Worm (Caenorhabditis elegans): ENCODE measurements around the gene W03C9.8.

W03C9.8 gene

DNA sequence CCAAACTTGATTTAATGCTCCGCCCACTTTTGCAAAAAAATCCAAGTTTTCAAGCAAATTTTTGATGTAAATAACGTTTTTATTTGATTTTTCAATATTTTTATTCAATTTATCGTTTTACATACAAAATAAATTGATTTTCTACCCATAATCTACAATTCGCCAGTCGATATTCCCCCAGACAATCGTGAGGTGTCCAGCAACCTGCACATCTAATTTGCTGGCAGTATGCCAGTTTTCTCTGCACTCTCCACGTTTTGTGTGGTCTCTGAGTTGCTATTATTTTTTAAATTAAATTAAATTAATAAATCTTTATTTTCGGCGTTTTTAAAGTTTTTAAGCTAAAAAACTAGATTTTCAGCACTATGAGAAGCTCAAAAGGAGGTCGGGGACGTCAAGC, 31.6 kb downstream of the W03C9.8 start (continued):
- TF ChIP-seq nfya-1 (tag; optimal IDR thresholded peaks at IDR 0.05; ENCODE audit: borderline replicate concordance, insufficient read depth) (no peak), madf-6 (GFP tag; IDR thresholded peaks at IDR 0.05) (no peak; the same call in 1 of the 2 replicates), T26A5.8 (tag; optimal IDR thresholded peaks at IDR 0.05) (no peak), K11D2.4 (GFP tag; IDR thresholded peaks at IDR 0.05) (no peak), rcor-1 (GFP tag; IDR thresholded peaks at IDR 0.05) (no peak), repo-1 (tag; optimal IDR thresholded peaks at IDR 0.05) (peak; percentile 13), ccch-3 (GFP tag; optimal IDR thresholded peaks at IDR 0.05) (peak; percentile 65), C06A6.2 (GFP tag; conservative IDR thresholded peaks at IDR 0.05) (no peak), ZK185.1 (tag; optimal IDR thresholded peaks at IDR 0.05; ENCODE audit: poor library complexity, severe bottlenecking) (no peak), aptf-3 (GFP tag; IDR thresholded peaks at IDR 0.05) (no peak), attf-6 (GFP tag; IDR thresholded peaks at IDR 0.05) (no peak), madf-8 (GFP tag; conservative IDR thresholded peaks at IDR 0.05) (peak; percentile 80), efl-1 (GFP tag; optimal IDR thresholded peaks at IDR 0.05) (peak; percentile 55), tlf-1 (GFP tag; optimal IDR thresholded peaks at IDR 0.05) (peak; percentile 96), mxl-1 (tag; optimal IDR thresholded peaks at IDR 0.05) (no peak), Y95B8A.8 (GFP tag; IDR thresholded peaks at IDR 0.05) (peak; percentile 97), nfya-2 (GFP tag; IDR thresholded peaks at IDR 0.05) (no peak), B0336.3 (GFP tag; IDR thresholded peaks at IDR 0.05) (peak; percentile 68), ztf-22 (GFP tag; optimal IDR thresholded peaks at IDR 0.05) (no peak), mcd-1 (GFP tag; IDR thresholded peaks at IDR 0.05) (peak; percentile 88), ztf-6 (GFP tag; IDR thresholded peaks at IDR 0.05) (no peak; the same call in 1 of the 2 replicates), snpc-3.4 (tag; optimal IDR thresholded peaks at IDR 0.05) (peak; percentile 88), nhr-120 (GFP tag; IDR thresholded peaks at IDR 0.05) (no peak), bed-2 (GFP tag; IDR thresholded peaks at IDR 0.05) (no peak), lsl-1 (GFP tag; optimal IDR thresholded peaks at IDR 0.05) (peak; percentile 85), B0261.1 (tag; optimal IDR thresholded peaks at IDR 0.05) (no peak), hrde-1 (tag; optimal IDR thresholded peaks at IDR 0.05; ENCODE audit: borderline replicate concordance) (peak; percentile 18), die-1 (tag; optimal IDR thresholded peaks at IDR 0.05) (no peak), madf-10 (tag; optimal IDR thresholded peaks at IDR 0.05) (peak; percentile 85), egl-44 (GFP tag; IDR thresholded peaks at IDR 0.05) (no peak), ztf-25 (GFP tag; IDR thresholded peaks at IDR 0.05) (no peak), lin-40 (tag; optimal IDR thresholded peaks at IDR 0.05) (peak; percentile 92), Y67H2A.10 (GFP tag; conservative IDR thresholded peaks at IDR 0.05) (peak; percentile 91), aptf-2 (GFP tag; conservative IDR thresholded peaks at IDR 0.05) (no peak), somi-1 (GFP tag; optimal IDR thresholded peaks at IDR 0.05) (no peak), tbx-9 (tag; optimal IDR thresholded peaks at IDR 0.05; ENCODE audit: borderline replicate concordance) (no peak), sdz-38 (tag; optimal IDR thresholded peaks at IDR 0.05) (no peak), lag-1 (GFP tag; IDR thresholded peaks at IDR 0.05) (no peak), fkh-3 (tag; optimal IDR thresholded peaks at IDR 0.05) (no peak), madf-3 (GFP tag; IDR thresholded peaks at IDR 0.05) (peak; percentile 99), him-1 (tag; optimal IDR thresholded peaks at IDR 0.05) (no peak), ceh-27 (GFP tag; optimal IDR thresholded peaks at IDR 0.05) (no peak), snpc-1.1 (tag; optimal IDR thresholded peaks at IDR 0.05; ENCODE audit: insufficient read depth) (peak; percentile 16), D2030.7 (GFP tag; IDR thresholded peaks at IDR 0.05) (peak; percentile 96), dox-1 (GFP tag; IDR thresholded peaks at IDR 0.05) (no peak), ama-1 (optimal IDR thresholded peaks at IDR 0.05) (no peak), ama-1 (GFP tag; optimal IDR thresholded peaks at IDR 0.05) (no peak), Y79H2A.3 (GFP tag; conservative IDR thresholded peaks at IDR 0.05) (no peak), F39B2.1 (GFP tag; IDR thresholded peaks at IDR 0.05) (no peak), B0019.2 (GFP tag; conservative IDR thresholded peaks at IDR 0.05) (peak; percentile 92)
